Worm (Caenorhabditis elegans): ENCODE results near the gene C08B6.10.

Gene C08B6.10

DNA sequence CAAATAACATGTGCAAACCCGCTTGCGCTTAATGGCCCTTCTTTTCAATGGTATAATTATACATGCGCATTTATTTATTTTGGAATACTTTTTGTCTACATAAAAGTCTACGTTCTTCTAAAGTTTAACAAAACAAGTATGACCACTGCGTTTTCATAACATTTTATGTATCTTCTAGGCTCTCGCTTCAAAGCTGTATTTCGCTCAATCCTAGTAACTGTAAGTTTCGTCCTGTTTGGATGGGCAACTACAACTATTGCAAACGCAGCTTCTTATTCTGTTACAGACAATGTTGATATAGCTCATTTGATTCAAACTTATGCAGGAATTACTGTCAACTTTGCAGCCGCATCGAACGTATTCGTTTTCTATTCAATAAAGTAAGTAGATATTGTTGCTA lies 24.4 kb downstream of the C08B6.10 start, which contains the start of gene srsx-27:
Gene srsx-27 (plus strand): TSS at position 301 of the 400 bp plus-strand sequence.
- TF ChIP-seq rec-8 (tag; optimal IDR thresholded peaks at IDR 0.05) = no peak
- TF ChIP-seq fkh-3 (tag; optimal IDR thresholded peaks at IDR 0.05) = no peak
- no peak for TF ChIP-seq ztf-25 (GFP tag; IDR thresholded peaks at IDR 0.05)
- TF ChIP-seq him-1 (tag; optimal IDR thresholded peaks at IDR 0.05) = no peak

DNA sequence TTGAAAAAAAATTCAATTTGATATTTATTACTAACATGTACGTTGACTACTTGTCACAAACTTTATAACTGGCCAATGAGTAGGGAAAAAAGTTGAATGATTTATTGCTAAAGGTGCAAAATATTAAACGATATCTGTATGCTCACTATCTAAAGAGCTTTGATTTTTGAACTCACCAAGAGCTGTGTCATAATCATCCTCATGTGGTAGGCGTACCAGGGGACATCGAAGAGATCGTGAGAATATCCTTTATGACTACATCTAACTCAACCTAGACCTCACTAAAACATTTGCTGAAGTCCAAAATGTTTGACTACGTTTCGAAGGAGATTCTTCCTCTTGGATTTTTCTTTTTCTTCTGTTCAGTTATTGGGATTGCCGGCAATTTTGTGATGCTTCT lies 27.0 kb downstream of the C08B6.10 start, which contains the start of gene srsx-28:
Gene srsx-28 (plus strand): TSS at position 301 of the 400 bp plus-strand sequence.
- TF ChIP-seq mel-28 (tag; optimal IDR thresholded peaks at IDR 0.05; ENCODE audit: borderline replicate concordance) = no peak
- no peak for TF ChIP-seq zim-3 (tag; optimal IDR thresholded peaks at IDR 0.05)
- no peak for TF ChIP-seq hlh-26 (GFP tag; conservative IDR thresholded peaks at IDR 0.05)
- no peak for TF ChIP-seq T26A5.8 (tag; optimal IDR thresholded peaks at IDR 0.05)
- TF ChIP-seq rpc-1 (optimal IDR thresholded peaks at IDR 0.05) = no peak
- TF ChIP-seq rpc-1 (tag; optimal IDR thresholded peaks at IDR 0.05) = no peak
- no peak for TF ChIP-seq ceh-100 (GFP tag; IDR thresholded peaks at IDR 0.05)
- no peak for TF ChIP-seq hmg-1.2 (GFP tag; IDR thresholded peaks at IDR 0.05)
- TF ChIP-seq ccch-3 (GFP tag; optimal IDR thresholded peaks at IDR 0.05) = no peak
- no peak for TF ChIP-seq madf-6 (GFP tag; IDR thresholded peaks at IDR 0.05)
- no peak for TF ChIP-seq lin-35 (GFP tag; optimal IDR thresholded peaks at IDR 0.05)
- TF ChIP-seq rcor-1 (GFP tag; IDR thresholded peaks at IDR 0.05) = no peak
- TF ChIP-seq F10E7.11 (tag; optimal IDR thresholded peaks at IDR 0.05) = no peak
- no peak for TF ChIP-seq ztf-25 (GFP tag; IDR thresholded peaks at IDR 0.05)

DNA sequence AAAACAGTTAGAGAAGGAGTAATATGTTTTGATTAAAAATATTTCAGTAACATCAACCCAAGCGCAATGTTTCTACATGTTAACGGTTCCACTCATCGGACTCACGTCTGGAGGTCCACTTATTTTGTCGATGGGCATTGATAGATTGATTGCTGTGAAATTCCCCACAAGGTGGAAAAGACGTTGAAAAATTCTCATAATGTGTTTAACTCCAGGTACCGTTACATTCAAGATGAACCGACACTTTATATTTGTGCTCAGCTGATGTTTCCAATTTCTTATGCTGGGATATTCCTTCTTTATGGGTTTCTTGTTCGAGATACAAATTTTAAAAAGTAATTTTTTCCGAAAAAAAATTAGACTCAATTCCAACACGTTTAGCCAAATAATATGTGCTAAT lies 27.8 kb downstream of the C08B6.10 start:
- TF ChIP-seq attf-6 (GFP tag; IDR thresholded peaks at IDR 0.05) = no peak
- no peak for TF ChIP-seq Y56A3A.18 (GFP tag; IDR thresholded peaks at IDR 0.05)
- no peak for TF ChIP-seq akir-1 (GFP tag; optimal IDR thresholded peaks at IDR 0.05)
- no peak for TF ChIP-seq hmg-20 (GFP tag; IDR thresholded peaks at IDR 0.05)
- no peak for TF ChIP-seq ceh-91 (GFP tag; IDR thresholded peaks at IDR 0.05)
- no peak for TF ChIP-seq die-1 (tag; optimal IDR thresholded peaks at IDR 0.05)
- no peak for TF ChIP-seq bed-1 (GFP tag; IDR thresholded peaks at IDR 0.05)
- no peak for TF ChIP-seq lin-26 (GFP tag; IDR thresholded peaks at IDR 0.05)
- no peak for TF ChIP-seq lsl-1 (GFP tag; optimal IDR thresholded peaks at IDR 0.05)
- no peak for TF ChIP-seq let-526 (GFP tag; IDR thresholded peaks at IDR 0.05)

DNA sequence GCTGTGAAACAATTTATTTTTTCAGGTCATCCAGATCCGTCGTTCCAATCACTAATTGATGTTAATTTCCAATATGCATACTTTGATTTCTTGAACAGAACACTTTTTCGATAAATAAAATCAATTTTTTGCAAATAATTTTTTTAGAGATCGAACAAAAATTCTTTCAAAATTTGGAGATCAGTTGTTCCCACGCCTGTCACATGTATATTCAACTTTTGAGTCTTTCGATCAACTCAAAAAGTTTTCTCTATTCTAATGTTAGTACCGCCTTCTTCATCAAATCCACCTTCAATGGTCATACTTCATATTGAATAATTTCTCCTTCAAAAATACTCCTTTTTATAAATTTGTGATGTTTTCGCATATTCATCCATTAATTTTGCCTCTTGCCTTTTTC lies 29.4 kb downstream of the C08B6.10 start, which contains the start of gene srsx-29:
Gene srsx-29 (plus strand): TSS at position 301 of the 400 bp plus-strand sequence.
- no peak for TF ChIP-seq F33H1.4 (GFP tag; IDR thresholded peaks at IDR 0.05)
- no peak for TF ChIP-seq egl-44 (GFP tag; IDR thresholded peaks at IDR 0.05)
- no peak for TF ChIP-seq ekl-4 (GFP tag; IDR thresholded peaks at IDR 0.05)
- TF ChIP-seq sptf-2 (GFP tag; optimal IDR thresholded peaks at IDR 0.05) = no peak
- no peak for TF ChIP-seq nhr-80 (tag; optimal IDR thresholded peaks at IDR 0.05)
- TF ChIP-seq die-1 (tag; optimal IDR thresholded peaks at IDR 0.05) = no peak
- no peak for TF ChIP-seq rpc-1 (optimal IDR thresholded peaks at IDR 0.05)
- no peak for TF ChIP-seq rpc-1 (tag; optimal IDR thresholded peaks at IDR 0.05)
- no peak for TF ChIP-seq attf-5 (GFP tag; optimal IDR thresholded peaks at IDR 0.05)
- no peak for TF ChIP-seq sdz-38 (tag; optimal IDR thresholded peaks at IDR 0.05)

ce11 chrV:10158528-10158927 lies 33.2 kb downstream of the C08B6.10 start, which contains the start of gene srsx-30:
Gene srsx-30, plus strand, starts transcription at chrV:10158828.
- TF ChIP-seq tbp1 (GFP tag; optimal IDR thresholded peaks at IDR 0.05) (no peak), ceh-91 (GFP tag; IDR thresholded peaks at IDR 0.05) (no peak), mcd-1 (GFP tag; IDR thresholded peaks at IDR 0.05) (no peak), nfya-1 (tag; optimal IDR thresholded peaks at IDR 0.05; ENCODE audit: borderline replicate concordance, insufficient read depth) (no peak), madf-6 (GFP tag; IDR thresholded peaks at IDR 0.05) (no peak), zim-3 (tag; optimal IDR thresholded peaks at IDR 0.05) (no peak), ceh-58 (GFP tag; IDR thresholded peaks at IDR 0.05) (no peak), hrde-1 (tag; optimal IDR thresholded peaks at IDR 0.05; ENCODE audit: borderline replicate concordance) (no peak), F22D6.2 (tag; optimal IDR thresholded peaks at IDR 0.05) (no peak), lin-26 (GFP tag; IDR thresholded peaks at IDR 0.05) (no peak), let-607 (tag; optimal IDR thresholded peaks at IDR 0.05) (no peak), F39B2.1 (GFP tag; IDR thresholded peaks at IDR 0.05) (no peak), zfh-2 (GFP tag; conservative IDR thresholded peaks at IDR 0.05) (no peak)
